Worm (Caenorhabditis elegans) whole organism, L1 larva: ENCODE data around the gene str-190.
A peak's percentile ranks its signal among the peaks of the same experiment; 100 is the strongest.
"Not testable (repeated sequence)": the region's sequence is repeated elsewhere in the genome, so short reads cannot be mapped to it uniquely, and the experiment has no call there.

Experiments used
- C16A3.4 ChIP-seq: fragments of 150-350 bp; optimal IDR thresholded peaks from 2 replicates; lab custom pipeline; 2014; ENCODE audit warnings: missing biosample characterization, missing genetic modification characterization
- C34B4.2 ChIP-seq: sonication (generic microtip); optimal IDR thresholded peaks from 2 replicates; lab custom pipeline; 2017; ENCODE audit warnings: mild to moderate bottlenecking, missing genetic modification characterization, missing compliant biosample characterization
- aha-1 ChIP-seq: fragments of 150-350 bp; optimal IDR thresholded peaks from 2 replicates; lab custom pipeline; 2014; ENCODE audit warnings: missing biosample characterization, missing genetic modification characterization
- alr-1 ChIP-seq: fragments of 200-800 bp; sonication (Bioruptor generic); optimal IDR thresholded peaks from 2 replicates; lab custom pipeline; 2018; ENCODE audit warnings: borderline replicate concordance, mild to moderate bottlenecking, missing genetic modification characterization, missing compliant biosample characterization
- dpl-1 ChIP-seq, 3 experiments: fragments of 150-350 bp in 2 of 3; sonication (generic microtip) in 1 of 3; optimal IDR thresholded peaks; 2 replicates each; lab custom pipeline; 2014 to 2017; ENCODE audit warnings: missing biosample characterization in 3 of 3, missing genetic modification characterization in 3 of 3, missing genetic modification reagents in 3 of 3
- dsc-1 ChIP-seq: sonication (generic microtip); optimal IDR thresholded peaks from 2 replicates; lab custom pipeline; 2016; ENCODE audit warnings: mild to moderate bottlenecking, missing genetic modification characterization, missing compliant biosample characterization
- efl-1 ChIP-seq, 4 experiments: fragments of 150-350 bp; optimal IDR thresholded peaks in 3 of 4; peaks in 1 of 4; 1 replicate in 1 of 4; 2 replicates in 3 of 4; lab custom pipeline; 2014; ENCODE audit warnings: missing biosample characterization in 2 of 4, missing genetic modification characterization in 2 of 4, missing genetic modification reagents in 2 of 4
- egl-13 ChIP-seq: sonication (generic microtip); optimal IDR thresholded peaks from 2 replicates; lab custom pipeline; 2016; ENCODE audit warnings: missing genotype, missing genetic modification reagents, missing genetic modification characterization, missing compliant biosample characterization
- elt-2 ChIP-seq: sonication (generic microtip); optimal IDR thresholded peaks from 2 replicates; lab custom pipeline; 2016; ENCODE audit warnings: missing genetic modification characterization, mild to moderate bottlenecking, inconsistent platforms, missing compliant biosample characterization, missing genetic modification reagents
- elt-3 ChIP-seq, 6 experiments: fragments of 150-350 bp in 1 of 6; sonication (generic microtip); optimal IDR thresholded peaks; 2 replicates each; lab custom pipeline; 2017 to 2018; ENCODE audit warnings: missing biosample characterization in 6 of 6, missing genetic modification characterization in 6 of 6, inconsistent platforms in 1 of 6
- fos-1 ChIP-seq: fragments of 150-350 bp; optimal IDR thresholded peaks from 2 replicates; lab custom pipeline; 2014; ENCODE audit warnings: missing biosample characterization, missing genetic modification characterization
- hlh-4 ChIP-seq: sonication (generic microtip); optimal IDR thresholded peaks from 2 replicates; lab custom pipeline; 2016; ENCODE audit warnings: mild to moderate bottlenecking, missing genetic modification characterization, missing compliant biosample characterization
- lin-13 ChIP-seq: fragments of 150-350 bp; optimal IDR thresholded peaks from 2 replicates; lab custom pipeline; 2014; ENCODE audit warnings: missing biosample characterization, missing genetic modification reagents, missing genetic modification characterization
- lin-35 ChIP-seq, 2 experiments: fragments of 150-350 bp; optimal IDR thresholded peaks; 2 replicates each; lab custom pipeline; 2014; ENCODE audit warnings: missing biosample characterization in 2 of 2, missing genetic modification characterization in 2 of 2, missing genetic modification reagents in 2 of 2
- lir-3 ChIP-seq: sonication (generic microtip); optimal IDR thresholded peaks from 2 replicates; lab custom pipeline; 2016; ENCODE audit warnings: mild to moderate bottlenecking, missing genetic modification characterization, moderate library complexity, missing compliant biosample characterization; ENCODE audit not compliant: poor library complexity
- lsy-2 ChIP-seq, 2 experiments: fragments of 150-350 bp; optimal IDR thresholded peaks; 2 replicates each; lab custom pipeline; 2014; ENCODE audit warnings: missing biosample characterization in 2 of 2, missing genetic modification characterization in 2 of 2
- mab-9 ChIP-seq: fragments of 200-800 bp; sonication (Bioruptor generic); IDR thresholded peaks from 2 replicates; pipeline ENCODE4 v1.3.6; 2022; ENCODE audit warnings: missing genetic modification reagents, missing genetic modification characterization, missing compliant biosample characterization
- mdl-1 ChIP-seq, 2 experiments: fragments of 150-350 bp; optimal IDR thresholded peaks; 2 replicates each; lab custom pipeline; 2014 to 2017; ENCODE audit warnings: missing biosample characterization in 2 of 2, missing genetic modification characterization in 2 of 2, inconsistent platforms in 1 of 2
- mep-1 ChIP-seq: fragments of 150-350 bp; optimal IDR thresholded peaks from 2 replicates; lab custom pipeline; 2014; ENCODE audit warnings: missing biosample characterization, missing genetic modification characterization
- nhr-11 ChIP-seq: fragments of 150-350 bp; optimal IDR thresholded peaks from 2 replicates; lab custom pipeline; 2014; ENCODE audit warnings: missing biosample characterization, missing genetic modification characterization
- nhr-12 ChIP-seq: sonication (generic microtip); optimal IDR thresholded peaks from 2 replicates; lab custom pipeline; 2017; ENCODE audit warnings: missing biosample characterization, missing genetic modification characterization
- nhr-19 ChIP-seq: fragments of 200-800 bp; sonication (Bioruptor generic); conservative IDR thresholded peaks from 2 replicates; pipeline ENCODE4 v1.3.6; 2022; ENCODE audit warnings: missing genetic modification characterization, missing compliant biosample characterization
- nhr-20 ChIP-seq: sonication (generic microtip); optimal IDR thresholded peaks from 2 replicates; lab custom pipeline; 2016; ENCODE audit warnings: mild to moderate bottlenecking, missing genetic modification characterization, missing compliant biosample characterization
- nhr-237 ChIP-seq: fragments of 150-350 bp; optimal IDR thresholded peaks from 2 replicates; lab custom pipeline; 2014; ENCODE audit warnings: missing biosample characterization, missing genetic modification characterization
- nhr-28 ChIP-seq: fragments of 150-350 bp; optimal IDR thresholded peaks from 2 replicates; lab custom pipeline; 2014; ENCODE audit warnings: missing biosample characterization, missing genetic modification characterization
- nhr-71 ChIP-seq: sonication (generic microtip); optimal IDR thresholded peaks from 2 replicates; lab custom pipeline; 2016; ENCODE audit warnings: mild to moderate bottlenecking, missing genetic modification characterization, moderate library complexity, missing compliant biosample characterization
- nhr-77 ChIP-seq: fragments of 150-350 bp; optimal IDR thresholded peaks from 2 replicates; lab custom pipeline; 2014; ENCODE audit warnings: missing biosample characterization, missing genetic modification characterization
- nhr-90 ChIP-seq: sonication (generic microtip); optimal IDR thresholded peaks from 2 replicates; lab custom pipeline; 2016; ENCODE audit warnings: mild to moderate bottlenecking, missing genetic modification characterization, missing compliant biosample characterization; ENCODE audit not compliant: poor library complexity
- rnt-1 ChIP-seq: sonication (generic microtip); optimal IDR thresholded peaks from 2 replicates; lab custom pipeline; 2016; ENCODE audit warnings: mild to moderate bottlenecking, missing genetic modification characterization, moderate library complexity, missing compliant biosample characterization
- skn-1 ChIP-seq: fragments of 150-350 bp; optimal IDR thresholded peaks from 2 replicates; lab custom pipeline; 2014; ENCODE audit warnings: missing biosample characterization, missing genetic modification characterization
- snu-23 ChIP-seq: sonication (generic microtip); optimal IDR thresholded peaks from 2 replicates; lab custom pipeline; 2016; ENCODE audit warnings: missing genetic modification characterization, missing compliant biosample characterization
- sup-37 ChIP-seq: fragments of 200-800 bp; sonication (Bioruptor generic); optimal IDR thresholded peaks from 2 replicates; lab custom pipeline; 2018; ENCODE audit warnings: mild to moderate bottlenecking, missing genetic modification characterization, missing compliant biosample characterization
- swsn-7 ChIP-seq: sonication (generic microtip); optimal IDR thresholded peaks from 2 replicates; lab custom pipeline; 2016; ENCODE audit warnings: missing genetic modification characterization, missing compliant biosample characterization
- tbx-2 ChIP-seq: sonication (generic microtip); optimal IDR thresholded peaks from 2 replicates; lab custom pipeline; 2016; ENCODE audit warnings: missing genetic modification characterization, missing compliant biosample characterization
- unc-130 ChIP-seq: fragments of 150-350 bp; optimal IDR thresholded peaks from 2 replicates; lab custom pipeline; 2017; ENCODE audit warnings: missing biosample characterization, missing genetic modification characterization, inconsistent platforms
- unc-30 ChIP-seq: sonication (generic microtip); optimal IDR thresholded peaks from 2 replicates; lab custom pipeline; 2017; ENCODE audit warnings: missing biosample characterization, missing genetic modification characterization
- unc-86 ChIP-seq: sonication (generic microtip); optimal IDR thresholded peaks from 2 replicates; lab custom pipeline; 2016; ENCODE audit warnings: missing genetic modification characterization, missing compliant biosample characterization
- unc-98 ChIP-seq: fragments of 200-800 bp; sonication (Bioruptor generic); IDR thresholded peaks from 2 replicates; pipeline ENCODE4 v1.3.6; 2022; ENCODE audit warnings: missing genetic modification characterization, missing compliant biosample characterization
- vab-15 ChIP-seq: sonication (generic microtip); optimal IDR thresholded peaks from 2 replicates; lab custom pipeline; 2017; ENCODE audit warnings: missing genotype, mild to moderate bottlenecking, missing genetic modification characterization, missing compliant biosample characterization
- xbp-1 ChIP-seq: sonication (generic microtip); optimal IDR thresholded peaks from 2 replicates; lab custom pipeline; 2016; ENCODE audit warnings: missing genetic modification characterization, missing compliant biosample characterization
- zag-1 ChIP-seq: fragments of 150-350 bp; optimal IDR thresholded peaks from 2 replicates; lab custom pipeline; 2014; ENCODE audit warnings: missing biosample characterization, missing genetic modification characterization

str-190 gene

DNA sequence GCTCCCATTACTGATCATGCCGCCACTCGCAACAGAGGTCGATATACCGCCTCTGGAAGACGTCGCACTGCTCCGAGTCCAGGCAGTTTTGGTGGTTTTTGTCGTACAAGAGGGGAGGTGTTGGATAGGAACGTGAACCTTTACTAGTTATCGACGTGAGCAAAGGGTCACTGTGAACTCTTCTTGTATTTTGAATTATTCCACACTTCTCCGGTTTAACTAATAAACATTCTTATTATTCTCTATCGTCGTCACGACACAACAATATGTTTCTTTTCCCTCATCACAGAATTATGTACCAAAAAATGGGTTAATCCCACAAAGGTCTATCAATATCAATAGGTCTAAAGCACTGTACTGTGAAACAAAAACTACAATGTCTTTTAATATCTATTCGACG is 33.2 kb upstream of the str-190 start, which contains the start of gene nhr-171:
Gene nhr-171, plus strand, starts transcription at position 301 of the 400 bp plus-strand sequence.
- not testable (repeated sequence) for TF ChIP-seq lsy-2 (tag; optimal IDR thresholded peaks at IDR 0.05; lab: Kevin White, UChicago); nhr-28; hlh-4 (tag; lab: Kevin White, UChicago)

DNA sequence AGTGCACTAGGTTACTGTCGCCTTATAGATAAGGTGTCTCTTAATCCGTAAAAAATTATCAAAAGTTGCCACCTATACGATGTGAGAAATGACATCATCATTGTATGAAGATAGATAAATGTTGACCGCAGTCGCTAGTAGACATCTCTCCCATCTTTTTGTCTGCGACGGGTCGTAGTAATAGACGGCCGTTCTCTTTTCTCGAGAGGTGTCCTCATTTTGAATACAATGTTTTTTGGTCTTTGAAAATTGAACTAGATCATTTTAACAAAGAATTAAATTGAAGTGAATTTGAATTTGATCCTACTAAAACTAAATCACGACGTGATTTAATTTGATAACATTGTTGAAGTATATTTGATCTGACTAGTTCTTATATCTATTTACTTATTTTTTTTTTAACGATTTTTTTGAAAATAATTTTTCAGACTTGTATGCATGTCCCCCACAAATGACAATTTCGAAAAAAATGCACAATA is 30.3 kb upstream of the str-190 start, which contains the start of the genes str-31 and nhr-172:
Gene str-31, minus strand, starts transcription at position 101 of the 479 bp plus-strand sequence.
Gene nhr-172, plus strand, starts transcription at position 429 of the 479 bp plus-strand sequence.
- TF ChIP-seq nhr-11 (tag; lab: Kevin White, UChicago) = no peak
- no peak for TF ChIP-seq dsc-1 (tag; lab: Kevin White, UChicago)
- TF ChIP-seq unc-130 (tag; lab: Kevin White, UChicago) = no peak
- TF ChIP-seq rnt-1 (tag; lab: Kevin White, UChicago) = no peak
- no peak for TF ChIP-seq snu-23 (GFP tag; lab: Kevin White, UChicago)
- no peak for TF ChIP-seq unc-30 (tag; lab: Kevin White, UChicago)
- TF ChIP-seq mab-9 (GFP tag; lab: Robert Waterston, UW) = no peak
- TF ChIP-seq tbx-2 (tag; lab: Kevin White, UChicago) = no peak
- no peak for TF ChIP-seq aha-1 (tag; lab: Kevin White, UChicago)
- TF ChIP-seq nhr-28 = no peak
- TF ChIP-seq vab-15 (tag; lab: Kevin White, UChicago) = no peak
- no peak for TF ChIP-seq lir-3 (tag; lab: Kevin White, UChicago)
- no peak for TF ChIP-seq elt-3 (tag; optimal IDR thresholded peaks at IDR 0.05; lab: Kevin White, UChicago)
- TF ChIP-seq unc-98 (GFP tag; lab: Robert Waterston, UW) = no peak
- TF ChIP-seq, all 84 proteins: peak for 0

DNA sequence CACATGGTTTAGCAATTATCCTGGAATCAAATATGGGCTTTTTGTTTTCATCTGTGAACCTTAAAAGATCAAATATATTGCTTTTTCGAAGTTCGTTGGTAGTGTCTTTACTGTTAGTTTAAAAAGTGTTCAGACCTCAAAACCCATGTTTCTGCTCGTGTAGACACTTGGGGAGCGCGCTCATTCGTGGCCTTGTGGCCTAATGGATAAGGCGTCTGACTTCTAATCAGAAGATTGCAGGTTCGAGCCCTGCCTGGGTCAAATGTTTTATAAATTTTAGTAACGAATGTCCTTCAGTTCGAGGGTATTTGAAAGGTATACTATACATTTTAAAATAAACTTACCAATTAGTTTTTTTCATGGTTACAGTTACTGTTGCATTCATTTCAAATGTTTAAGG is 27.9 kb upstream of the str-190 start:
- TF ChIP-seq zag-1 (no peak), nhr-90 (tag; lab: Kevin White, UChicago) (peak; percentile 30), lsy-2 (tag; optimal IDR thresholded peaks at IDR 0.05; lab: Kevin White, UChicago) (peak in 1 of 2 experiments; percentile 27), dpl-1 (GFP tag; optimal IDR thresholded peaks at IDR 0.05; lab: Kevin White, UChicago) (peak in 1 of 3 experiments; percentile 2), lin-35 (GFP tag; optimal IDR thresholded peaks at IDR 0.05; lab: Kevin White, UChicago) (peak in 1 of 2 experiments; percentile 42), xbp-1 (tag; lab: Kevin White, UChicago) (no peak), nhr-19 (peak; percentile 47; the same call in 1 of the 2 replicates), rnt-1 (tag; lab: Kevin White, UChicago) (peak; percentile 35), nhr-20 (tag; lab: Kevin White, UChicago) (peak; percentile 10), mdl-1 (tag; optimal IDR thresholded peaks at IDR 0.05; lab: Kevin White, UChicago) (peak in 1 of 2 experiments; percentile 2), elt-2 (no peak), nhr-71 (tag; lab: Kevin White, UChicago) (peak; percentile 20), snu-23 (GFP tag; lab: Kevin White, UChicago) (peak; percentile 47), efl-1 (optimal IDR thresholded peaks at IDR 0.05; lab: Kevin White, UChicago) (peak in 1 of 2 experiments; percentile 13), efl-1 (GFP tag; optimal IDR thresholded peaks at IDR 0.05 in 1 of 2; lab: Kevin White, UChicago) (peak in 1 of 2 experiments; percentile 50)

DNA sequence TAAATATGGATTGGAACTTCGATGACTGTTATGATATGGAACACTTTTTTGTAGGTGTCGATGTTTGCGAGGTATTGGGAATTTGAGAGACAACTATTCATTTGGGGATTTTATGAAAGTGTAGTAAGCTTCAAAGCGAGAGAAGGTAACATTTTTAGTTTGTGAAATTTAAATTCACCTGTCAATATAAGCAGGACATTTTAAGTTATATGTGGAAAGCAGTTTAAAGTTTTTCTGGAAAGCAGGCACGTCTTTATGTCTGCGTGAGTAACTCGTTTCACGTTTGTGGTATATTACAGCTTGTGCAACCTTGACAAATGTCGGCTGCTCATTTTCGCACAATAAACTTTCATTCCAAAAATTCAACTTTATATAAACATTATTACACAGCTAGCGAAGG is 26.0 kb upstream of the str-190 start, which contains the start of gene srh-229:
Gene srh-229, minus strand, starts transcription at position 101 of the 400 bp plus-strand sequence.
- TF ChIP-seq C16A3.4 (tag; lab: Kevin White, UChicago) = no peak
- TF ChIP-seq lir-3 (tag; lab: Kevin White, UChicago) = no peak
- TF ChIP-seq tbx-2 (tag; lab: Kevin White, UChicago) = no peak
- TF ChIP-seq egl-13 (tag; lab: Kevin White, UChicago) = no peak
- TF ChIP-seq lin-13 = no peak
- no peak for TF ChIP-seq rnt-1 (tag; lab: Kevin White, UChicago)
- TF ChIP-seq zag-1 = no peak
- no peak for TF ChIP-seq nhr-12 (tag; lab: Kevin White, UChicago)

DNA sequence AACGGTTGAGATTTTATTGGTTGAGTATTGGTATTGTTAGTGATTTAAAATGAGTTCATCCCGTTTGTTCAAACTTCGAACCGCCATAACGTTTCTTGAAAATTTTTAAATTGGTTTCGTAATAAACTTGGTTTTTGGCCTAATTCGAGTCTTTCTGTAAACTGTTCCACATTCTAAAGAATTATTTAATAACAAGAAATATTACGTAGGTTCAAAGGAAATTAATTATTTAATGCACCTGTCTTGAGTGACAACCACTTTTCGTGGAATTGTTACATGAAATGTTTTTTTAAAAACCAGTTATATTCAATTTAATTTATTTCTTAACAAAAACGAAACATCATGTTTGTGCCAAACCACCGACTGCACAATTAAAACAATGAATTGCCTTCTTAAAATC is 22.9 kb upstream of the str-190 start:
- TF ChIP-seq lin-35 (GFP tag; optimal IDR thresholded peaks at IDR 0.05; lab: Kevin White, UChicago) = no peak
- no peak for TF ChIP-seq C16A3.4 (tag; lab: Kevin White, UChicago)
- TF ChIP-seq hlh-4 (tag; lab: Kevin White, UChicago) = peak; percentile 96
- no peak for TF ChIP-seq fos-1 (tag; lab: Kevin White, UChicago)
- TF ChIP-seq alr-1 (tag; lab: Kevin White, UChicago) = no peak
- TF ChIP-seq aha-1 (tag; lab: Kevin White, UChicago) = no peak
- no peak for TF ChIP-seq nhr-77 (tag; lab: Kevin White, UChicago)
- TF ChIP-seq xbp-1 (tag; lab: Kevin White, UChicago) = no peak
- no peak for TF ChIP-seq skn-1 (tag; lab: Kevin White, UChicago)
- TF ChIP-seq sup-37 (GFP tag; lab: Kevin White, UChicago) = no peak
- no peak for TF ChIP-seq nhr-237 (tag; lab: Kevin White, UChicago)
- TF ChIP-seq unc-98 (GFP tag; lab: Robert Waterston, UW) = no peak
- TF ChIP-seq unc-86 (tag; lab: Kevin White, UChicago) = no peak
- no peak for TF ChIP-seq lin-13
- TF ChIP-seq nhr-71 (tag; lab: Kevin White, UChicago) = peak; percentile 40
- no peak for TF ChIP-seq swsn-7 (tag; lab: Kevin White, UChicago)
- TF ChIP-seq mep-1 (tag; lab: Kevin White, UChicago) = no peak
- no peak for TF ChIP-seq C34B4.2 (tag; lab: Kevin White, UChicago)
